Worm (Caenorhabditis elegans): Measurements from ENCODE around the gene B0348.2.

B0348.2 gene

ce11 chrV:45010-45409 is at the start of gene B0348.2:
Gene B0348.2 (plus strand): TSS chrV:45310.
- TF ChIP-seq C34B4.2 (tag; optimal IDR thresholded peaks at IDR 0.05) (no peak), lin-35 (GFP tag; optimal IDR thresholded peaks at IDR 0.05) (no peak), efl-1 (optimal IDR thresholded peaks at IDR 0.05) (no peak), efl-1 (GFP tag; optimal IDR thresholded peaks at IDR 0.05 in 1 of 2) (peak in 1 of 2 experiments; percentile 31)

ce11 chrV:1335-1734 is 43.8 kb upstream of the B0348.2 start, which contains the start of gene idpp-2:
Gene idpp-2 (plus strand): TSS chrV:1635.
- no peak for TF ChIP-seq vab-15 (tag; optimal IDR thresholded peaks at IDR 0.05)
- TF ChIP-seq alr-1 (tag; optimal IDR thresholded peaks at IDR 0.05; ENCODE audit: borderline replicate concordance): no peak
- no peak for TF ChIP-seq unc-130 (tag; optimal IDR thresholded peaks at IDR 0.05)
- no peak for TF ChIP-seq nhr-12 (tag; optimal IDR thresholded peaks at IDR 0.05)
- TF ChIP-seq unc-86 (tag; optimal IDR thresholded peaks at IDR 0.05): no peak
- no peak for TF ChIP-seq rnt-1 (tag; optimal IDR thresholded peaks at IDR 0.05)
- no peak for TF ChIP-seq egl-27 (tag; optimal IDR thresholded peaks at IDR 0.05)

- no peak for TF ChIP-seq efl-3 (GFP tag; optimal IDR thresholded peaks at IDR 0.05)
- no peak for TF ChIP-seq unc-98 (GFP tag; IDR thresholded peaks at IDR 0.05)
- no peak for TF ChIP-seq ceh-90 (tag; optimal IDR thresholded peaks at IDR 0.05)
- TF ChIP-seq ztf-4 (tag; optimal IDR thresholded peaks at IDR 0.05): no peak
- TF ChIP-seq nhr-12 (tag; optimal IDR thresholded peaks at IDR 0.05): no peak
- no peak for TF ChIP-seq grh-1 (GFP tag; IDR thresholded peaks at IDR 0.05)
- no peak for TF ChIP-seq lin-15B (tag; optimal IDR thresholded peaks at IDR 0.05)
- no peak for TF ChIP-seq lin-39 (tag; optimal IDR thresholded peaks at IDR 0.05)
- no peak for TF ChIP-seq ceh-8 (GFP tag; optimal IDR thresholded peaks at IDR 0.05)
- TF ChIP-seq nhr-90 (tag; optimal IDR thresholded peaks at IDR 0.05; ENCODE audit: poor library complexity): no peak
- TF ChIP-seq mdl-1 (tag; optimal IDR thresholded peaks at IDR 0.05): no peak
- no peak for TF ChIP-seq ets-5 (GFP tag; IDR thresholded peaks at IDR 0.05)
- TF ChIP-seq irx-1 (tag; optimal IDR thresholded peaks at IDR 0.05): no peak
- TF ChIP-seq egl-13 (tag; optimal IDR thresholded peaks at IDR 0.05): no peak
- TF ChIP-seq dpl-1 (GFP tag; optimal IDR thresholded peaks at IDR 0.05): no peak
These were observed 38.8 kb upstream of the B0348.2 start for ce11 chrV:6271-6670.

- TF ChIP-seq unc-86 (tag; optimal IDR thresholded peaks at IDR 0.05) (no peak), grh-1 (GFP tag; IDR thresholded peaks at IDR 0.05) (no peak), ceh-82 (tag; optimal IDR thresholded peaks at IDR 0.05) (peak in 1 of 3 experiments; percentile 35), xbp-1 (tag; optimal IDR thresholded peaks at IDR 0.05) (peak; percentile 30), pax-3 (tag; optimal IDR thresholded peaks at IDR 0.05) (no peak), mdl-1 (tag; optimal IDR thresholded peaks at IDR 0.05) (peak in 1 of 2 experiments; percentile 29), unc-130 (tag; optimal IDR thresholded peaks at IDR 0.05) (peak; percentile 66), mep-1 (tag; optimal IDR thresholded peaks at IDR 0.05) (peak; percentile 18), nhr-90 (tag; optimal IDR thresholded peaks at IDR 0.05; ENCODE audit: poor library complexity) (no peak), elt-3 (tag; optimal IDR thresholded peaks at IDR 0.05) (peak in 2 of 6 experiments; percentile 17 to 65), jun-1 (tag; optimal IDR thresholded peaks at IDR 0.05) (no peak), skn-1 (tag; optimal IDR thresholded peaks at IDR 0.05) (peak; percentile 47), nhr-20 (tag; optimal IDR thresholded peaks at IDR 0.05) (peak; percentile 38), isw-1 (GFP tag; IDR thresholded peaks at IDR 0.05) (0 out of 2 replicates have a peak, but pooled peaks have one; percentile 1), nhr-85 (tag) (peak; percentile 82), lsy-2 (tag; optimal IDR thresholded peaks at IDR 0.05) (peak; percentile 96 to 98), snu-23 (GFP tag; optimal IDR thresholded peaks at IDR 0.05) (peak; percentile 42), swsn-7 (tag; optimal IDR thresholded peaks at IDR 0.05) (no peak), nhr-19 (GFP tag; conservative IDR thresholded peaks at IDR 0.05) (peak; percentile 41), rnt-1 (tag; optimal IDR thresholded peaks at IDR 0.05) (peak; percentile 50), unc-98 (GFP tag; IDR thresholded peaks at IDR 0.05) (no peak), lin-13 (GFP tag; optimal IDR thresholded peaks at IDR 0.05) (peak; percentile 9), efl-3 (GFP tag; optimal IDR thresholded peaks at IDR 0.05) (no peak), zip-4 (GFP tag; optimal IDR thresholded peaks at IDR 0.05) (no peak), snpc-4 (tag; optimal IDR thresholded peaks at IDR 0.05) (peak; percentile 19), mef-2 (tag; optimal IDR thresholded peaks at IDR 0.05) (no peak), nhr-76 (tag; optimal IDR thresholded peaks at IDR 0.05) (no peak), F16B12.6 (tag; optimal IDR thresholded peaks at IDR 0.05) (peak; percentile 12), C34B4.2 (tag; optimal IDR thresholded peaks at IDR 0.05) (no peak), nhr-71 (tag; optimal IDR thresholded peaks at IDR 0.05) (peak; percentile 42)
These were observed 37.2 kb upstream of the B0348.2 start, which contains the start of gene ife-3 for ce11 chrV:7778-8445. Gene ife-3 (minus strand): TSS chrV:7828.
